Fruit fly (Drosophila melanogaster) whole organism, prepupa: Measurements from ENCODE around the gene yl.
A peak's percentile ranks its signal among the peaks of the same experiment; 100 is the strongest.

ENCODE experiments used
- CG10631 ChIP-seq: fragments of 200-800 bp; sonication (Bioruptor generic); optimal IDR thresholded peaks from 2 replicates; lab custom pipeline; 2016; ENCODE audit warnings: missing biosample characterization, missing genetic modification characterization
- CG10669 ChIP-seq: fragments of 200-800 bp; sonication (Bioruptor generic); optimal IDR thresholded peaks from 3 replicates; lab custom pipeline; 2018; ENCODE audit warnings: missing biosample characterization, mild to moderate bottlenecking, missing genetic modification characterization, moderate library complexity
- CG11294 ChIP-seq: fragments of 200-800 bp; sonication (Bioruptor generic); IDR thresholded peaks from 2 replicates; pipeline ENCODE4 v1.3.6; 2022; ENCODE audit warnings: missing biosample characterization, missing genetic modification characterization
- CG11762 ChIP-seq: fragments of 200-800 bp; sonication (Bioruptor generic); optimal IDR thresholded peaks from 3 replicates; lab custom pipeline; 2016; ENCODE audit warnings: missing biosample characterization, missing genetic modification characterization; ENCODE audit not compliant: insufficient read depth
- CG11902 ChIP-seq: fragments of 200-800 bp; sonication (Bioruptor generic); optimal IDR thresholded peaks from 3 replicates; lab custom pipeline; 2016; ENCODE audit warnings: missing biosample characterization, missing genetic modification characterization
- CG16779 ChIP-seq: fragments of 200-800 bp; sonication (Bioruptor generic); optimal IDR thresholded peaks from 3 replicates; lab custom pipeline; 2017; ENCODE audit warnings: missing biosample characterization, mild to moderate bottlenecking, missing genetic modification characterization
- CG3032 ChIP-seq: fragments of 200-800 bp; optimal IDR thresholded peaks from 2 replicates; lab custom pipeline; 2019; ENCODE audit warnings: missing biosample characterization, mild to moderate bottlenecking, missing genetic modification characterization, moderate library complexity
- CG32006 ChIP-seq: fragments of 200-800 bp; sonication (Bioruptor generic); optimal IDR thresholded peaks from 3 replicates; lab custom pipeline; 2017; ENCODE audit warnings: missing biosample characterization, mild to moderate bottlenecking, missing genetic modification characterization
- CG4318 ChIP-seq: fragments of 200-800 bp; sonication (Bioruptor generic); optimal IDR thresholded peaks from 3 replicates; lab custom pipeline; 2017; ENCODE audit warnings: missing biosample characterization, mild to moderate bottlenecking, missing genetic modification characterization
- CG6163 ChIP-seq: fragments of 200-800 bp; sonication (Bioruptor generic); IDR thresholded peaks from 3 replicates; pipeline ENCODE4 v1.3.6; 2022; ENCODE audit warnings: missing biosample characterization, missing genetic modification characterization
- CG6792 ChIP-seq: fragments of 200-800 bp; sonication (Bioruptor generic); optimal IDR thresholded peaks from 3 replicates; lab custom pipeline; 2016; ENCODE audit warnings: missing biosample characterization, missing genetic modification characterization
- CG6808 ChIP-seq: fragments of 200-800 bp; sonication (Bioruptor generic); optimal IDR thresholded peaks from 3 replicates; lab custom pipeline; 2017; ENCODE audit warnings: missing biosample characterization, missing genetic modification characterization, mild to moderate bottlenecking, moderate library complexity, missing genetic modification reagents
- CG8119 ChIP-seq: fragments of 200-800 bp; sonication (Bioruptor generic); IDR thresholded peaks from 3 replicates; pipeline ENCODE4 v1.3.6; 2022; ENCODE audit warnings: missing biosample characterization, missing genetic modification characterization
- CG8319 ChIP-seq: fragments of 200-800 bp; sonication (Bioruptor generic); optimal IDR thresholded peaks from 3 replicates; lab custom pipeline; 2016; ENCODE audit warnings: missing biosample characterization, missing genetic modification characterization
- CG8632 ChIP-seq: fragments of 200-800 bp; sonication (Bioruptor generic); optimal IDR thresholded peaks from 3 replicates; lab custom pipeline; 2016; ENCODE audit warnings: missing biosample characterization, missing genetic modification characterization
- CG9139 ChIP-seq: fragments of 200-800 bp; sonication (Bioruptor generic); optimal IDR thresholded peaks from 3 replicates; lab custom pipeline; 2017; ENCODE audit warnings: missing biosample characterization, mild to moderate bottlenecking, missing genetic modification characterization
- Eip78C ChIP-seq: fragments of 200-800 bp; sonication (Bioruptor generic); peaks from one replicate; lab custom pipeline; 2016; ENCODE audit warnings: missing biosample characterization, missing genetic modification characterization
- Eip93F ChIP-seq: fragments of 200-800 bp; sonication (Bioruptor generic); optimal IDR thresholded peaks from 2 replicates; lab custom pipeline; 2016; ENCODE audit warnings: missing biosample characterization, mild to moderate bottlenecking, missing genetic modification characterization
- Ets21C ChIP-seq: fragments of 200-800 bp; sonication (Bioruptor generic); optimal IDR thresholded peaks from 3 replicates; lab custom pipeline; 2016; ENCODE audit warnings: missing biosample characterization, missing genetic modification characterization
- Ets96B ChIP-seq: fragments of 200-800 bp; optimal IDR thresholded peaks from 2 replicates; lab custom pipeline; 2019; ENCODE audit warnings: missing biosample characterization, mild to moderate bottlenecking, missing genetic modification characterization, moderate library complexity
- Hr38 ChIP-seq: sonication (Bioruptor generic); optimal IDR thresholded peaks from 2 replicates; lab custom pipeline; 2016; ENCODE audit warnings: missing biosample characterization, missing genetic modification characterization
- Hr39 ChIP-seq: fragments of 200-800 bp; sonication (Bioruptor generic); optimal IDR thresholded peaks from 2 replicates; lab custom pipeline; 2016; ENCODE audit warnings: missing biosample characterization, missing genetic modification characterization
- Hr4 ChIP-seq: fragments of 200-800 bp; sonication (Bioruptor generic); optimal IDR thresholded peaks from 3 replicates; lab custom pipeline; 2016; ENCODE audit warnings: missing biosample characterization, missing genetic modification characterization
- Lpt ChIP-seq: fragments of 200-800 bp; sonication (Bioruptor generic); optimal IDR thresholded peaks from 3 replicates; lab custom pipeline; 2016; ENCODE audit warnings: missing biosample characterization, missing genetic modification characterization
- Met ChIP-seq: fragments of 200-800 bp; sonication (Bioruptor generic); optimal IDR thresholded peaks from 3 replicates; lab custom pipeline; 2016; ENCODE audit warnings: missing biosample characterization, missing genetic modification characterization
- OdsH ChIP-seq: fragments of 200-800 bp; sonication (Bioruptor generic); optimal IDR thresholded peaks from 3 replicates; lab custom pipeline; 2016; ENCODE audit warnings: missing biosample characterization, missing genetic modification characterization
- Smox ChIP-seq: fragments of 200-800 bp; sonication (Bioruptor generic); optimal IDR thresholded peaks from 3 replicates; lab custom pipeline; 2016; ENCODE audit warnings: missing biosample characterization, missing genetic modification characterization
- Sox14 ChIP-seq: fragments of 200-800 bp; sonication (Bioruptor generic); optimal IDR thresholded peaks from 3 replicates; lab custom pipeline; 2016; ENCODE audit warnings: missing biosample characterization, missing genetic modification characterization
- Sox15 ChIP-seq: fragments of 200-800 bp; sonication (Bioruptor generic); optimal IDR thresholded peaks from 3 replicates; lab custom pipeline; 2016; ENCODE audit warnings: missing biosample characterization, missing genetic modification characterization
- achi ChIP-seq: fragments of 200-800 bp; sonication (Bioruptor generic); optimal IDR thresholded peaks from 3 replicates; lab custom pipeline; 2016; ENCODE audit warnings: missing biosample characterization, missing genetic modification characterization
- acj6 ChIP-seq: fragments of 200-800 bp; sonication (Bioruptor generic); optimal IDR thresholded peaks from 3 replicates; lab custom pipeline; 2016; ENCODE audit warnings: missing biosample characterization, missing genetic modification characterization
- cyc ChIP-seq: fragments of 200-800 bp; sonication (Bioruptor generic); optimal IDR thresholded peaks from 3 replicates; lab custom pipeline; 2016; ENCODE audit warnings: missing biosample characterization, missing genetic modification characterization
- dac ChIP-seq: fragments of 200-800 bp; sonication (Bioruptor generic); optimal IDR thresholded peaks from 2 replicates; lab custom pipeline; 2017; ENCODE audit warnings: missing biosample characterization, mild to moderate bottlenecking, missing genetic modification characterization
- eg ChIP-seq: fragments of 200-800 bp; sonication (Bioruptor generic); IDR thresholded peaks from 3 replicates; pipeline ENCODE4 v1.3.6; 2022; ENCODE audit warnings: missing biosample characterization, missing genetic modification characterization
- esn ChIP-seq: fragments of 200-800 bp; sonication (Bioruptor generic); optimal IDR thresholded peaks from 2 replicates; lab custom pipeline; 2016; ENCODE audit warnings: missing biosample characterization, mild to moderate bottlenecking, missing genetic modification characterization, moderate library complexity
- fd59A ChIP-seq: fragments of 200-800 bp; sonication (Bioruptor generic); optimal IDR thresholded peaks from 2 replicates; lab custom pipeline; 2017; ENCODE audit warnings: missing biosample characterization, mild to moderate bottlenecking, missing genetic modification characterization, missing genetic modification reagents
- salr ChIP-seq, 2 experiments: fragments of 200-800 bp; sonication (Bioruptor generic); optimal IDR thresholded peaks; 3 replicates each; lab custom pipeline; 2016 to 2018; ENCODE audit warnings: missing biosample characterization in 2 of 2, missing genetic modification characterization in 2 of 2, mild to moderate bottlenecking in 1 of 2
- svp ChIP-seq: fragments of 200-800 bp; sonication (Bioruptor generic); peaks from one replicate; lab custom pipeline; 2016; ENCODE audit warnings: missing biosample characterization, missing genetic modification characterization
- topi ChIP-seq: fragments of 200-800 bp; sonication (Bioruptor generic); optimal IDR thresholded peaks from 3 replicates; lab custom pipeline; 2016; ENCODE audit warnings: missing biosample characterization, missing genetic modification characterization

yl gene

DNA sequence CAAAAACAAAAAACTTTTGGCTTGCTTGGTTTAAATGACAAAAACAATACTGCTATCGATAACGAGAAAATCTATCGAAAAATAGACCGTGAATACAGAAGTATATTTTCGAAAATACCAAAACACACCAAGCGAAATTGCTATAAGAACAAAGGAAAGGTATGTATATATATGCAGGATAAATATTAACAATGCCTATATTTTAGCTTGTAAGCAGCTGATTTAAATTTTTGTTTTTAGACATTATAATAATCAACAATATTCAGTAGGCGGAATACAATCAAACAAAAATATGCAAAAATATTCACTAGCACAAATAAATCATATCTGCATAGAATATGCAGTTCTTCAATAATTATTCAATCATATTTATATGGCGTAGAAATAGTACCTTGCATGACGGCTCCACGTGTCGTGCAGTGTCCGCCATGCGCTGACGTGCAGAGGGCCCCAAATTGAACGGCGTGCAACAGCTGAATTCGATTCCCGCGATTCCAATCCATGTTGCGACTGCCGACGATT lies 44.9 kb downstream of the yl start, which contains the start of the genes Fbxl4 and Dus2 (continued):
- TF ChIP-seq CG10669 (GFP tag; lab: Kevin White, UChicago) (peak; percentile 84), salr (GFP tag; optimal IDR thresholded peaks at IDR 0.05; lab: Kevin White, UChicago) (peak; percentile 73 to 89), Ets21C (peak; percentile 91), CG8319 (GFP tag; lab: Kevin White, UChicago) (peak; percentile 87), dac (peak; percentile 84), CG6163 (peak; percentile 90), Lpt (GFP tag; lab: Kevin White, UChicago) (peak; percentile 77), CG9139 (GFP tag; lab: Kevin White, UChicago) (peak; percentile 43), Hr39 (peak; percentile 94), Smox (GFP tag; lab: Kevin White, UChicago) (peak; percentile 90), CG8632 (GFP tag; lab: Kevin White, UChicago) (peak; percentile 83), Sox15 (GFP tag; lab: Kevin White, UChicago) (peak; percentile 91), fd59A (GFP tag; lab: Kevin White, UChicago) (peak; percentile 76), eg (GFP tag; lab: Robert Waterston, UW) (peak; percentile 89), CG11294 (GFP tag; lab: Robert Waterston, UW) (peak; percentile 80), CG11902 (GFP tag; lab: Kevin White, UChicago) (peak; percentile 88)

DNA sequence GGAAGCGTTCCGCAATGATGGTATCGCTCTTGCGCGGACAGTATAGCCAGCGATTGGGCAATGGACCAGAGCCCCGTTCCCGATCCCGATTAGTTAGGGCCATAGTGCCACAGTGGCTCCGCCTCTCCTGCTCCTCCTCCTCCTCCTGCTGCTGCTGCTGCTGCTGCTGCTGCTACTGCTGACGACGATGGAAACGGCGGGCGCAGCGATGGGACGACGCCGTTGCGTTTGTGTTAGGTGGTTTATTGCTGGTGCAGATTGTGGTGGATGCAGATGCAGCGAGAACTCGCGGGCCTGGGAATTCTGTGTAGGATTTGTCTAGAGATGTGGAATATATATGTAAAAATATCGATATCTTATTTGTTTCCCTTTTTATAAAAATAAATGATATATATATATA lies 49.5 kb downstream of the yl start, which contains the start of gene mRNA-cap:
mRNA-cap (minus strand) TSS at position 344 of the 400 bp plus-strand sequence.
- TF ChIP-seq Hr4: no peak
- no peak for TF ChIP-seq CG6163
- no peak for TF ChIP-seq CG16779 (tag; lab: Kevin White, UChicago)
- TF ChIP-seq Met: no peak
- TF ChIP-seq svp: no peak
- TF ChIP-seq cyc (GFP tag; lab: Kevin White, UChicago): no peak
- TF ChIP-seq Hr38 (GFP tag; lab: Kevin White, UChicago): no peak
- TF ChIP-seq CG8119: no peak
- no peak for TF ChIP-seq CG10669 (GFP tag; lab: Kevin White, UChicago)
- no peak for TF ChIP-seq CG8319 (GFP tag; lab: Kevin White, UChicago)
- no peak for TF ChIP-seq Sox15 (GFP tag; lab: Kevin White, UChicago)
- no peak for TF ChIP-seq Ets96B (tag; lab: Kevin White, UChicago)
- no peak for TF ChIP-seq acj6 (GFP tag; lab: Kevin White, UChicago)
- no peak for TF ChIP-seq CG6808 (GFP tag; lab: Kevin White, UChicago)
- TF ChIP-seq CG4318 (GFP tag; lab: Kevin White, UChicago): no peak
- TF ChIP-seq Hr39: no peak
- TF ChIP-seq CG32006 (GFP tag; lab: Kevin White, UChicago): no peak
- TF ChIP-seq eg (GFP tag; lab: Robert Waterston, UW): no peak
- TF ChIP-seq CG11294 (GFP tag; lab: Robert Waterston, UW): no peak
- no peak for TF ChIP-seq CG11902 (GFP tag; lab: Kevin White, UChicago)

DNA sequence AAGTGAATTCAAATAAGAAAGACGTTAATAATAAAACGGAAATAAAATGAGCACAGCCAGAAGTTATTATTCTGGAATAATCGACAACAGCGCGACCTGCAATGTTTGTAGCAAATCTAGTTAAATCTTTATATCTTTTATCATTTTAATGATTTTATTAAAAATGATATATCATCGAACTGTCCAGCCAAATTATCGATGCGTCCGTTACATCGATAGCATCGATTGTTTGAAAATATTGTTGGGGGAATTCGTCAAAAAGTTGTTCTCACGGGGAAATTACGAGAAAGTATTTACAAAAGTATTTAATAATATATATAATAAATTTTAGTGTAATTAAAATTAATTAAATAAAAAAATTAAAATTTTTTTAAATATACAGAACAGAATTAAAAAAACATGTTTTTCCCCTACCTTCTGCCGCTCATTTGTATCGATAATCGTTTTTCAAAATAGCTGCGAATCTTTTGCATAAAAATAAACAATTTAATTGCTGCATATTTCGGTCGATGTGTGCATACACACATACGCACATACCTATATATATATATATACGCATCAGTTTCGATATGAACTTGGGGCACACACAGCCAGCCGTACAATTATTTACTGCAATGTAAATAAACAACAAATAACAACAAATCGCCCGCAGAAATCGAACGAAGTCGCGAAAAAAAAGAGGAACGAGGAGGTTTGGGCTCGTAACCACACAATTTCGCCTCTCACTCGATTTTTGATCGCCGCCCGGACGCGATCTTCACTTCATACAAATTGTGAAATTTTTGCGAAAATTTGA lies 50.1 kb downstream of the yl start, which contains the start of gene CG32599:
CG32599 (plus strand) TSS at position 746 of the 796 bp plus-strand sequence.
- no peak for TF ChIP-seq Sox14
- TF ChIP-seq OdsH: peak; percentile 3
- no peak for TF ChIP-seq esn (GFP tag; lab: Kevin White, UChicago)
- no peak for TF ChIP-seq Hr4
- TF ChIP-seq CG8119: no peak
- TF ChIP-seq Smox (GFP tag; lab: Kevin White, UChicago): peak; percentile 1
- peak; percentile 39 for TF ChIP-seq Eip78C (GFP tag; lab: Kevin White, UChicago)
- TF ChIP-seq fd59A (GFP tag; lab: Kevin White, UChicago): no peak
- TF ChIP-seq Lpt (GFP tag; lab: Kevin White, UChicago): no peak
- TF ChIP-seq Hr39: no peak
- peak; percentile 13 for TF ChIP-seq CG6792 (GFP tag; lab: Kevin White, UChicago)
- TF ChIP-seq topi (GFP tag; lab: Kevin White, UChicago): no peak
- no peak for TF ChIP-seq svp
- TF ChIP-seq CG11762 (GFP tag; lab: Kevin White, UChicago): no peak
- TF ChIP-seq CG8319 (GFP tag; lab: Kevin White, UChicago): no peak
- TF ChIP-seq cyc (GFP tag; lab: Kevin White, UChicago): no peak
- TF ChIP-seq achi (GFP tag; lab: Kevin White, UChicago): peak; percentile 15
- peak; percentile 11 for TF ChIP-seq acj6 (GFP tag; lab: Kevin White, UChicago)
- no peak for TF ChIP-seq CG10669 (GFP tag; lab: Kevin White, UChicago)
- peak; percentile 4 for TF ChIP-seq Eip93F
- TF ChIP-seq CG3032 (tag; lab: Kevin White, UChicago): peak; percentile 23
- TF ChIP-seq CG6163: peak; percentile 41; the same call in 1 of the 3 replicates
- TF ChIP-seq CG8632 (GFP tag; lab: Kevin White, UChicago): peak; percentile 19
- TF ChIP-seq CG10631: peak; percentile 36
- peak; percentile 14 for TF ChIP-seq Ets96B (tag; lab: Kevin White, UChicago)
- peak; percentile 62; the same call in 2 of the 3 replicates for TF ChIP-seq eg (GFP tag; lab: Robert Waterston, UW)
